Worm (Caenorhabditis elegans) whole organism, late embryonic: Measurements from ENCODE around the gene ulp-4.

Experiments used
- ceh-14 ChIP-seq: sonication (generic microtip); optimal IDR thresholded peaks from 2 replicates; lab custom pipeline; 2016; ENCODE audit warnings: missing genotype, missing genetic modification characterization, missing compliant biosample characterization
- elt-2 ChIP-seq: sonication (generic microtip); optimal IDR thresholded peaks from 2 replicates; lab custom pipeline; 2016; ENCODE audit warnings: missing genetic modification reagents, missing genetic modification characterization, missing compliant biosample characterization
- eyg-1 ChIP-seq: sonication (generic microtip); optimal IDR thresholded peaks from 2 replicates; lab custom pipeline; 2016; ENCODE audit warnings: missing genotype, missing genetic modification characterization, missing compliant biosample characterization
- hlh-13 ChIP-seq: fragments of 200-800 bp; sonication (Bioruptor generic); optimal IDR thresholded peaks from 2 replicates; lab custom pipeline; 2018; ENCODE audit warnings: mild to moderate bottlenecking, missing genetic modification characterization, missing compliant biosample characterization
- pax-1 ChIP-seq: fragments of 150-350 bp; optimal IDR thresholded peaks from 2 replicates; lab custom pipeline; 2014; ENCODE audit warnings: missing biosample characterization, missing genetic modification characterization
- pha-4 ChIP-seq: fragments of 150-350 bp; optimal IDR thresholded peaks from 2 replicates; lab custom pipeline; 2018; ENCODE audit warnings: missing biosample characterization, missing genetic modification reagents, missing genetic modification characterization
- sox-4 ChIP-seq: sonication (generic microtip); optimal IDR thresholded peaks from 2 replicates; lab custom pipeline; 2017; ENCODE audit warnings: mild to moderate bottlenecking, missing genetic modification characterization, inconsistent platforms, missing compliant biosample characterization
- syd-9 ChIP-seq: sonication (generic microtip); optimal IDR thresholded peaks from 2 replicates; lab custom pipeline; 2016; ENCODE audit warnings: mild to moderate bottlenecking, missing genetic modification characterization, moderate library complexity, missing compliant biosample characterization
- ttx-3 ChIP-seq: sonication (generic microtip); optimal IDR thresholded peaks from 2 replicates; lab custom pipeline; 2016; ENCODE audit warnings: missing genetic modification reagents, missing genetic modification characterization, missing compliant biosample characterization

Gene ulp-4

ce11 chrII:8181437-8181836 lies 51.7 kb downstream of the ulp-4 start, which contains the start of gene dylt-3:
Gene dylt-3 (plus strand): TSS chrII:8181737.
- TF ChIP-seq elt-2 (tag; lab: Kevin White, UChicago) = no peak
- TF ChIP-seq pax-1 (tag; lab: Kevin White, UChicago) = no peak
- no peak for TF ChIP-seq sox-4 (tag; lab: Kevin White, UChicago)
- no peak for TF ChIP-seq ceh-14 (tag; lab: Kevin White, UChicago)
- no peak for TF ChIP-seq hlh-13 (GFP tag; lab: Kevin White, UChicago)
- TF ChIP-seq pha-4 (tag; lab: Kevin White, UChicago) = no peak
- no peak for TF ChIP-seq eyg-1
- TF ChIP-seq ttx-3 = no peak
- TF ChIP-seq syd-9 = no peak
